Worm (Caenorhabditis elegans): ENCODE data around the gene C10C5.4.

Gene C10C5.4

ce11 chrIV:9386038-9386437 is 7.7 kb downstream of the C10C5.4 start, which contains the start of gene daf-15:
daf-15 (plus strand) TSS chrIV:9386208.
- no peak for TF ChIP-seq unc-62 (GFP tag; optimal IDR thresholded peaks at IDR 0.05)

ce11 chrIV:9396118-9396517 is 17.8 kb downstream of the C10C5.4 start, which contains the start of gene col-121:
col-121 (minus strand) TSS chrIV:9396218.
- TF ChIP-seq unc-62 (GFP tag; optimal IDR thresholded peaks at IDR 0.05), result no peak

- TF ChIP-seq unc-62 (GFP tag; optimal IDR thresholded peaks at IDR 0.05), result no peak
These were observed 18.9 kb downstream of the C10C5.4 start, which contains the start of gene F56D5.3 for ce11 chrIV:9397278-9397677. F56D5.3 (plus strand) TSS chrIV:9397578.

ce11 chrIV:9398512-9398911 is 20.2 kb downstream of the C10C5.4 start, which contains the start of gene F56D5.2:
F56D5.2 (minus strand) TSS chrIV:9398612.
- no peak for TF ChIP-seq unc-62 (GFP tag; optimal IDR thresholded peaks at IDR 0.05)

ce11 chrIV:9401715-9402114 is 23.4 kb downstream of the C10C5.4 start, which contains the start of gene F56D5.6:
F56D5.6 (plus strand) TSS chrIV:9401922.
- TF ChIP-seq unc-62 (GFP tag; optimal IDR thresholded peaks at IDR 0.05), result no peak

ce11 chrIV:9403761-9404420 is 25.5 kb downstream of the C10C5.4 start:
- TF ChIP-seq unc-62 (GFP tag; optimal IDR thresholded peaks at IDR 0.05), result no peak

- no peak for TF ChIP-seq unc-62 (GFP tag; optimal IDR thresholded peaks at IDR 0.05)
These were observed 29.7 kb downstream of the C10C5.4 start, which contains the start of gene F56D5.5 for ce11 chrIV:9408004-9408403. F56D5.5 (minus strand) TSS chrIV:9408104.

ce11 chrIV:9422408-9422807 is 44.1 kb downstream of the C10C5.4 start, which contains the start of gene F56D5.9:
F56D5.9 (minus strand) TSS chrIV:9422508.
- no peak for TF ChIP-seq unc-62 (GFP tag; optimal IDR thresholded peaks at IDR 0.05)

ce11 chrIV:9423095-9423494 is 44.7 kb downstream of the C10C5.4 start, which contains the start of gene srxa-2:
srxa-2 (plus strand) TSS chrIV:9423395.
- no peak for TF ChIP-seq unc-62 (GFP tag; optimal IDR thresholded peaks at IDR 0.05)

ce11 chrIV:9427959-9428358 is 49.6 kb downstream of the C10C5.4 start, which contains the start of gene F59B8.1:
F59B8.1 (plus strand) TSS chrIV:9428259.
- TF ChIP-seq unc-62 (GFP tag; optimal IDR thresholded peaks at IDR 0.05), result no peak

Data from whole organism, dauer.